Worm (Caenorhabditis elegans): ENCODE results near the gene inpp-1.

ce11 chrIV:10765053-10765452 lies 8.7 kb downstream of the inpp-1 start, which contains the start of gene T25B9.12:
- no peak for TF ChIP-seq fkh-10 (GFP tag; optimal IDR thresholded peaks at IDR 0.05)
- no peak for TF ChIP-seq ceh-82 (tag; optimal IDR thresholded peaks at IDR 0.05)
- no peak for TF ChIP-seq tbx-2 (tag; optimal IDR thresholded peaks at IDR 0.05)
- TF ChIP-seq nhr-23 (tag; optimal IDR thresholded peaks at IDR 0.05): no peak

Measured in whole organism, L3 larva.